Comparison of ENCODE assay signal across 2 fruit fly cellular contexts in genomic region chr2L:7676982-7677381, dm6.
TF ChIP-seq lines count a peak whose summit lies in the region.

No protein-coding gene starts in this region.

- TF ChIP-seq CTCF in whole organism, embryonic (GFP tag; optimal IDR thresholded peaks at IDR 0.05; lab: Kevin White, UChicago): no peak

TF ChIP-seq in whole organism, embryonic, 481 proteins besides CTCF, POLR2A, EP300 and RAD21:
- TF ChIP-seq cwo (GFP tag; optimal IDR thresholded peaks at IDR 0.05; lab: Kevin White, UChicago) (peak; percentile 55), chinmo (GFP tag; IDR thresholded peaks at IDR 0.05; lab: Robert Waterston, UW; ENCODE audit: partially characterized antibody) (peak; percentile 54; the same call in 1 of the 4 replicates), prd (optimal IDR thresholded peaks at IDR 0.05; lab: Kevin White, UChicago) (no peak), prd (GFP tag; IDR thresholded peaks at IDR 0.05; lab: Robert Waterston, UW) (no peak)

TF ChIP-seq in whole organism, wandering third instar larva, 38 proteins besides CTCF, POLR2A, EP300 and RAD21:
- no peak for TF ChIP-seq Rel (GFP tag; optimal IDR thresholded peaks at IDR 0.05; lab: Kevin White, UChicago)
- TF ChIP-seq Rel (tag; optimal IDR thresholded peaks at IDR 0.05; lab: Kevin White, UChicago): peak; percentile 43
- no peak for TF ChIP-seq tai (GFP tag; optimal IDR thresholded peaks at IDR 0.05; lab: Kevin White, UChicago)
- no peak for TF ChIP-seq OdsH (GFP tag; optimal IDR thresholded peaks at IDR 0.05; lab: Kevin White, UChicago)
- no peak for TF ChIP-seq sv (GFP tag; optimal IDR thresholded peaks at IDR 0.05; lab: Kevin White, UChicago)
